Fruit fly (Drosophila melanogaster): ENCODE results near the gene CG31115.
A peak's percentile ranks its signal among the peaks of the same experiment; 100 is the strongest.

Gene CG31115

dm6 chr3R:25024895-25025557 lies 11.7 kb upstream of the CG31115 start, which contains the start of the genes EMC6 and Hr96 (continued):
- TF ChIP-seq CG3281 (GFP tag; optimal IDR thresholded peaks at IDR 0.05), result peak; percentile 91
- TF ChIP-seq CG16813 (GFP tag; IDR thresholded peaks at IDR 0.05; ENCODE audit: partially characterized antibody), result peak; percentile 74
- TF ChIP-seq CG12155 (GFP tag; optimal IDR thresholded peaks at IDR 0.05), result peak; percentile 93
- peak; percentile 87 for TF ChIP-seq CG1233 (GFP tag; optimal IDR thresholded peaks at IDR 0.05)
- peak; percentile 40 for TF ChIP-seq inv (GFP tag; IDR thresholded peaks at IDR 0.05; ENCODE audit: partially characterized antibody)
- peak; percentile 96 for TF ChIP-seq vvl (GFP tag; IDR thresholded peaks at IDR 0.05)
- peak; percentile 81 for TF ChIP-seq CG2875 (GFP tag; optimal IDR thresholded peaks at IDR 0.05)
- peak; percentile 98 for TF ChIP-seq HmgZ (tag; optimal IDR thresholded peaks at IDR 0.05)
- TF ChIP-seq Doc2 (GFP tag; IDR thresholded peaks at IDR 0.05), result peak; percentile 61; the same call in 1 of the 2 replicates
- TF ChIP-seq Xbp1 (GFP tag; optimal IDR thresholded peaks at IDR 0.05), result peak; percentile 96
- TF ChIP-seq ci (GFP tag; IDR thresholded peaks at IDR 0.05), result peak; percentile 95
- TF ChIP-seq trh (GFP tag; optimal IDR thresholded peaks at IDR 0.05), result peak; percentile 89
- peak; percentile 85 for TF ChIP-seq Dref (GFP tag; IDR thresholded peaks at IDR 0.05)
- no peak for TF ChIP-seq dmrt99B (tag; optimal IDR thresholded peaks at IDR 0.05)
- TF ChIP-seq sc (optimal IDR thresholded peaks at IDR 0.05), result no peak
- TF ChIP-seq sc (GFP tag; optimal IDR thresholded peaks at IDR 0.05), result peak; percentile 77
- peak; percentile 96 for TF ChIP-seq Max (GFP tag; optimal IDR thresholded peaks at IDR 0.05)
- peak; percentile 91 for TF ChIP-seq CG9609 (GFP tag; optimal IDR thresholded peaks at IDR 0.05)
- TF ChIP-seq kah (GFP tag; optimal IDR thresholded peaks at IDR 0.05), result peak; percentile 71
- peak; percentile 78 for TF ChIP-seq org-1 (GFP tag; optimal IDR thresholded peaks at IDR 0.05)
- peak; percentile 98 for TF ChIP-seq CG12769 (tag; optimal IDR thresholded peaks at IDR 0.05)
- peak; percentile 90 for TF ChIP-seq Fer2 (tag; optimal IDR thresholded peaks at IDR 0.05)
- peak; percentile 87; the same call in 2 of the 3 replicates for TF ChIP-seq CG2199 (GFP tag; IDR thresholded peaks at IDR 0.05)
- TF ChIP-seq CG11560 (tag; IDR thresholded peaks at IDR 0.05), result peak; percentile 81
- TF ChIP-seq gcm (GFP tag; optimal IDR thresholded peaks at IDR 0.05), result peak; percentile 87
- peak; percentile 82 for TF ChIP-seq CG9876 (GFP tag; optimal IDR thresholded peaks at IDR 0.05)
- peak; percentile 87 for TF ChIP-seq CG1792 (GFP tag; optimal IDR thresholded peaks at IDR 0.05)
- peak; percentile 87 for TF ChIP-seq CG3065 (GFP tag; optimal IDR thresholded peaks at IDR 0.05)
- 0 out of 2 replicates have a peak, but pooled peaks have one; percentile 4 for TF ChIP-seq CG2129 (GFP tag; IDR thresholded peaks at IDR 0.05; ENCODE audit: partially characterized antibody)
- no peak for TF ChIP-seq Eip74EF (GFP tag; optimal IDR thresholded peaks at IDR 0.05)
- peak; percentile 76 for TF ChIP-seq run (tag; optimal IDR thresholded peaks at IDR 0.05)
- TF ChIP-seq bsh (GFP tag; optimal IDR thresholded peaks at IDR 0.05), result peak; percentile 61 to 95
- TF ChIP-seq CG11093 (GFP tag; IDR thresholded peaks at IDR 0.05), result peak; percentile 75; the same call in 2 of the 3 replicates
- peak; percentile 95 for TF ChIP-seq Ptx1 (GFP tag; IDR thresholded peaks at IDR 0.05)
- peak; percentile 83 for TF ChIP-seq pnt (GFP tag; optimal IDR thresholded peaks at IDR 0.05)
- TF ChIP-seq cwo (GFP tag; optimal IDR thresholded peaks at IDR 0.05), result peak; percentile 82
- peak; percentile 90 for TF ChIP-seq dmrt11E (tag; optimal IDR thresholded peaks at IDR 0.05)
- TF ChIP-seq CG10654 (GFP tag; optimal IDR thresholded peaks at IDR 0.05), result peak; percentile 93
- peak; percentile 81 for TF ChIP-seq mirr (GFP tag; optimal IDR thresholded peaks at IDR 0.05)
- peak; percentile 92 for TF ChIP-seq Drgx (GFP tag; IDR thresholded peaks at IDR 0.05)
- TF ChIP-seq H15 (GFP tag; IDR thresholded peaks at IDR 0.05), result peak; percentile 93
- no peak for TF ChIP-seq yki (optimal IDR thresholded peaks at IDR 0.05)
- peak; percentile 93 for TF ChIP-seq Dek (tag; optimal IDR thresholded peaks at IDR 0.05)
- TF ChIP-seq CG14965 (GFP tag; optimal IDR thresholded peaks at IDR 0.05; ENCODE audit: borderline replicate concordance), result peak; percentile 48
- peak; percentile 88 for TF ChIP-seq MTF-1 (GFP tag; optimal IDR thresholded peaks at IDR 0.05; ENCODE audit: borderline replicate concordance)
- peak; percentile 49 for TF ChIP-seq Sry-β (GFP tag; optimal IDR thresholded peaks at IDR 0.05)
- peak; percentile 94 for TF ChIP-seq CG15269 (tag; optimal IDR thresholded peaks at IDR 0.05)
- peak; percentile 92 for TF ChIP-seq stc (GFP tag; IDR thresholded peaks at IDR 0.05)
- TF ChIP-seq NK7.1 (GFP tag; optimal IDR thresholded peaks at IDR 0.05), result peak; percentile 84
